Fruit fly (Drosophila melanogaster) whole organism: ENCODE data around the gene CG33303.
A peak's percentile ranks its signal among the peaks of the same experiment; 100 is the strongest.

ENCODE experiments used
- CG8478 ChIP-seq: fragments of >200 bp; optimal IDR thresholded peaks from 2 replicates; lab custom pipeline; 2018; ENCODE audit warnings: inconsistent platforms
- Dll ChIP-seq: fragments of >200 bp; optimal IDR thresholded peaks from 2 replicates; lab custom pipeline; 2017
- EcR ChIP-seq, 2 experiments: fragments of >200 bp; optimal IDR thresholded peaks; 2 replicates each; lab custom pipeline; 2017; ENCODE audit warnings: missing biosample characterization in 2 of 2, missing genetic modification characterization in 2 of 2, missing genetic modification reagents in 2 of 2
- pan ChIP-seq: fragments of >200 bp; optimal IDR thresholded peaks from 2 replicates; lab custom pipeline; 2017
- psq ChIP-seq: fragments of >200 bp; optimal IDR thresholded peaks from 2 replicates; lab custom pipeline; 2017
- usp ChIP-seq: fragments of >200 bp; optimal IDR thresholded peaks from 2 replicates; lab custom pipeline; 2017; ENCODE audit warnings: missing biosample characterization, missing genetic modification characterization, mixed read lengths

Gene CG33303

dm6 chr2L:10339841-10340240 is 35.7 kb downstream of the CG33303 start:
- no peak for TF ChIP-seq psq (lab: Kevin White, UChicago)
- no peak for TF ChIP-seq usp (GFP tag; lab: Kevin White, UChicago)
- no peak for TF ChIP-seq Dll (lab: Kevin White, UChicago)
- TF ChIP-seq CG8478 (lab: Kevin White, UChicago): no peak
- no peak for TF ChIP-seq EcR (GFP tag; optimal IDR thresholded peaks at IDR 0.05; lab: Kevin White, UChicago)
- TF ChIP-seq pan (lab: Kevin White, UChicago): no peak

DNA sequence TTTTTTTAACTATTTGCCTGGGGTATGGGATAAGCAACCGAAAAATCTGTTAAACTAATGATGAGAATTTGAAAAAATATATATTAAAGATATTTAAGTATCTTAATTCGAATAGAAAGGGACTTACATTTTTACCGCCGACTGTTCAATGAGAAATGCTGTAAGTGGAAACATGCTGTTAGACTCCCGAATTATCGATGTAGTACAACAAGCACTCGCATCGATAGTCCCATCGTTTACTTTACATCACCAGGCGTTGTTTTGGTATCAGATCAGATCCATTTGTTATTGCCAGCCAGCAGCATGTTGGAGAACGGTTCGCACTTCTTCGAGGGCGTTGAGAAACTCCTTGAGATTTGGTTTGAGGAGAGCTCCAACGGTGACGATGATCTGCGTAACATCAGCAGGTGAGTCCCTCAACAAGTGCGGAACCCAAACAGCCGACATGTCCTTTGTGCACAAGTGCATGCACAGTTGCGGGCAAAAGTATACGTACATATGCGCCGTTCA is 36.3 kb downstream of the CG33303 start, which contains the start of gene SamDC:
Gene SamDC, plus strand, starts transcription at position 246 of the 510 bp plus-strand sequence.
- TF ChIP-seq EcR (GFP tag; optimal IDR thresholded peaks at IDR 0.05; lab: Kevin White, UChicago) (no peak), CG8478 (lab: Kevin White, UChicago) (no peak), psq (lab: Kevin White, UChicago) (no peak), pan (lab: Kevin White, UChicago) (no peak), Dll (lab: Kevin White, UChicago) (no peak), usp (GFP tag; lab: Kevin White, UChicago) (no peak)

DNA sequence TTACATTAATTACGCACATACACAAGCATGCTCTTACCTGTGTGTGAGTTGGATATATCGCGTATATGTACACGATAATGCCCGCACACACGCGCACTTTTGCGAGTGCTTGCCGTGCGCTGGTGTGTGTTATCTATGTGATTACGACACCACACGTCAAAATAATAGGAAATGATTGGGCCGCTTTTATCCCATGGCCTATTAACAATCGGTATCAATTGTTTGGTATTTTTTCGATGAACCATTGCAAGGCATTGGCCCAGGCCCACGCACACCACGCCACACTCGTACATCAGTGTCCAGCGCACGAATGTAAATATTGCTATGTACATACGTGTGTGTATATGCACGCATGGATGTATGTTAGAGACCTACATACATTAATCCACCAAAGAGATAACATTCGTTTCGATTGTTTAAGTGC is 40.7 kb downstream of the CG33303 start:
- TF ChIP-seq pan (lab: Kevin White, UChicago) (no peak), CG8478 (lab: Kevin White, UChicago) (peak; percentile 74), usp (GFP tag; lab: Kevin White, UChicago) (no peak)

DNA sequence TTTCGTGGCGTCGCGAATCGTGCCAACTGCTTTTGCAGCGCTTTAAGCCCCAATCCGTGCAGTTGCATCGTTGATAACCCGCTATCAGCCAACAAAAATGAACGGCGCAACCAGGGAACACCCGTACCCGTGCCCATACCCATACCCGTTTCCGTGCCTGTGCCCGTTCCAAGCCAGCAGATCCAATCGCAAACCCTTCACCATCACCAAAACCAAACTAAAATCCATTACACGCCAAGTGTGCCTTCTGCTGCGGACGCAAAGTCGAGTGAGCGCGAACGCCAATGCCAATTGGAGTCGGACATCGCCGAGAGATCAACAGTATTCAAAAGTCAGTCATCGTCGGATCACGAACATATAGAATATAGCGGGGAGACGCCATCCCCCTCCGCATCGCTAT is 41.3 kb downstream of the CG33303 start:
- TF ChIP-seq pan (lab: Kevin White, UChicago): no peak
- TF ChIP-seq CG8478 (lab: Kevin White, UChicago): no peak
- TF ChIP-seq EcR (GFP tag; optimal IDR thresholded peaks at IDR 0.05; lab: Kevin White, UChicago): no peak
- no peak for TF ChIP-seq psq (lab: Kevin White, UChicago)
- no peak for TF ChIP-seq Dll (lab: Kevin White, UChicago)
- no peak for TF ChIP-seq usp (GFP tag; lab: Kevin White, UChicago)

DNA sequence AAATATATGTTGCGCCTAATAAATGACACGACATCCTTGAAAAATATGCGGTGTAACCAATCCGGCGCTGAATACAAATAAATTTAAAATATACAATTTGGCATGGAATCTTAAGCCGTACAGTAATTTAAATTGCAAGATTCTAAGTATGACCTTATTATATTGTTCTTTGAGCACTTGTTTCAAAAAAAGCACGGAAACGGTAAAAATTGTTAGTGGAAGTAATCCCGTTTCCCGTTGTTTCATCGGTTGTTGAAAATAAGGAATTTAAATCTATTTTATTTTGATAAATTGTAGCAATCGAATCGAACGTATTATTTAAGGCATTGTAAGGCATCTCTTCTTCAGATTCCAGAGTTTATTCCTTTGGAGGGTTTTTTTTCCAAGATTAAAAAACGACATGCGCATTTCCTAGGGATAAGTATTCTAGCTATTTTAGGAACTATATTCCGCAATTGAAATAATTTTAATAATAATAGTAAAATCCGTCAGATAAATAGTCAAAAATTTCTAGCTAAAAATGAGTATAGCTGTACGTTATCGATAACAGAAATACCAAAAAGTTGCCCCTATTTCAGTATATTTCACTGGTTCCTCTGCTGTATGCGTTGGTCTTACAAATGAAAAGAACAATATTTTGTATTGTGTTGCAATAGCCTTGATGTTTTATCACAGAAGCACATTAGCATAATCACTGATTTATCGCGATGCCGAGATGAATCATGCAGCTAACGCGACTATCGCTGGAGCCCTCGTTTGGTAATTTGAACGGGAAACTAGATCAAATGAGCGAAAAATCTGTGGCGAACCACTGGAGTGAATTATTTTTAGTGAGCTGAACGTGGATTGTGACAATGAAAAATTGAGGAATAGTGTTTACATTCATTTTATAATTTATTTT is 42.2 kb downstream of the CG33303 start, which contains the start of gene GATAd:
Gene GATAd, plus strand, starts transcription at position 644 of the 901 bp plus-strand sequence.
- TF ChIP-seq usp (GFP tag; lab: Kevin White, UChicago) (no peak), EcR (GFP tag; optimal IDR thresholded peaks at IDR 0.05; lab: Kevin White, UChicago) (no peak), Dll (lab: Kevin White, UChicago) (no peak), psq (lab: Kevin White, UChicago) (no peak), pan (lab: Kevin White, UChicago) (no peak), CG8478 (lab: Kevin White, UChicago) (no peak)

DNA sequence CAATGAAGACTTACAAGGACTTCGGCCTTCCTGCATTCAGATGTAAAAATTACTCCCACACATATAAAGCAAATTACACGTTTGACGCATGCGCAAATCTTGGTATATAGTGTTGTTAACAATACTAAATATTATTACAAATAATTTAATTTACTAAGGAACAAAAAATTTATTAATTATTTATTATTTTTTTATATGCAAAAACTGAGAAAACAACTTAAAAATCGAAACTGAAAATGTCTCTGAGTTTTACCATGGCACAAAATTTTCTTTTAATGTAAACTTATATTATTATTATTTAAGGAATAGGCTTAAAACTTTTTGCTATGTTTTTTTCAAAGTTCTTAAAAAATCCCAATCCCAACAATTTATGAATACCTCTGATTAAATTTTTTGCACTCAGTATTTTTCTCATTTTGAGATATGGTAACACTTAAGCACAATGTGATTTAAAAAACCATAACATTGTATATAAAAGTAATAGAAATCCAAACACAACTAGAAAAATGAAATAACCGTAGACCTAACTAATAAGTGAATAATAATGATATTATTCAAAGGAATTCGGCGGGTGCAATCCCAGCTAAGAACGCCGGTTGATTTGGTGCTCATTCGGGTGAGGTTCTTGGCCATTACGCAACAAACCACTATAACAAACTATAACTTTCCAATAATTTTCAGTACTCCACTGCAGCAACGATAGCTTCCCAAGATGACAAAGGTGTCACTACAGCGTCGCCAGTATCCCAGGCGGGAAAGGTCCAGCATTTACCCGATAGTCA is 44.3 kb downstream of the CG33303 start, which contains the start of the genes Schip1 and Cox10:
Gene Schip1, minus strand, starts transcription at position 51 of the 782 bp plus-strand sequence.
Gene Cox10, plus strand, starts transcription at position 406 of the 782 bp plus-strand sequence.
- TF ChIP-seq usp (GFP tag; lab: Kevin White, UChicago): no peak
- TF ChIP-seq CG8478 (lab: Kevin White, UChicago): no peak

DNA sequence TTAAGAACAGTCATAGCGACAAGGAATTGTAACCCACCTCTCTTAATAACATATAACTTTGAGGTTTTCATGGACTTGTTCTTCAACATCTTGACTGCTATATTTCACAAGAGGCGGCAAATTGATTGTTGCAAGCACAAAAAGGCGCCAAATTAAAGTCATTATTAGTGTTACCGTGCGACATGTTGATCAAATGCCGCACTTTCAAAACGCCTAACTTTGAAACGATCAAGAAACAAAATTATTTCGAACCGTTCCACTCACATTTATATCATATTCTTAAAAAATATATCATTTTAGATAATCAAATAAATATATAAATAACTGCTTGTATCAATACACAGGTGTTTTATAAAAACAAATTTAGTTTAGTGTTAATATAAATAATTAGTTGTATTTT is 47.8 kb downstream of the CG33303 start, which contains the start of gene RnrL:
Gene RnrL, minus strand, starts transcription at position 154 of the 400 bp plus-strand sequence.
- TF ChIP-seq psq (lab: Kevin White, UChicago) (no peak), CG8478 (lab: Kevin White, UChicago) (no peak), usp (GFP tag; lab: Kevin White, UChicago) (no peak), EcR (GFP tag; optimal IDR thresholded peaks at IDR 0.05; lab: Kevin White, UChicago) (no peak), pan (lab: Kevin White, UChicago) (no peak), Dll (lab: Kevin White, UChicago) (no peak)
